Fruit fly (Drosophila melanogaster): ENCODE data around the gene CG3698.
A peak's percentile ranks its signal among the peaks of the same experiment; 100 is the strongest.

Gene CG3698

dm6 chr3L:20809088-20809999 lies 11.2 kb upstream of the CG3698 start, which contains the start of the genes CG3634 and HIPP1 (continued):
- no peak for TF ChIP-seq CG15696 (tag; optimal IDR thresholded peaks at IDR 0.05)
- TF ChIP-seq Rx (GFP tag; IDR thresholded peaks at IDR 0.05): no peak
- no peak for TF ChIP-seq crp (GFP tag; optimal IDR thresholded peaks at IDR 0.05)
- TF ChIP-seq CG5245 (GFP tag; optimal IDR thresholded peaks at IDR 0.05): no peak
- peak; percentile 67; the same call in 2 of the 3 replicates for TF ChIP-seq knrl (GFP tag; IDR thresholded peaks at IDR 0.05; ENCODE audit: partially characterized antibody)
- no peak for TF ChIP-seq PHDP (tag; optimal IDR thresholded peaks at IDR 0.05)
- TF ChIP-seq CG3065 (GFP tag; optimal IDR thresholded peaks at IDR 0.05): no peak
- no peak for TF ChIP-seq CG5953 (GFP tag; IDR thresholded peaks at IDR 0.05)
- peak; percentile 75 for TF ChIP-seq CG14710 (tag; optimal IDR thresholded peaks at IDR 0.05)
- TF ChIP-seq CG14441 (GFP tag; IDR thresholded peaks at IDR 0.05): no peak
- TF ChIP-seq pho (GFP tag; optimal IDR thresholded peaks at IDR 0.05): no peak
- no peak for TF ChIP-seq CG15601 (tag; optimal IDR thresholded peaks at IDR 0.05)
- TF ChIP-seq da (GFP tag; optimal IDR thresholded peaks at IDR 0.05): no peak
- no peak for TF ChIP-seq gcm (GFP tag; optimal IDR thresholded peaks at IDR 0.05)
- no peak for TF ChIP-seq CG8478 (optimal IDR thresholded peaks at IDR 0.05)
- no peak for TF ChIP-seq Kr (GFP tag; optimal IDR thresholded peaks at IDR 0.05)
- no peak for TF ChIP-seq CG17359 (tag; optimal IDR thresholded peaks at IDR 0.05)
- TF ChIP-seq mirr (GFP tag; optimal IDR thresholded peaks at IDR 0.05): no peak
- no peak for TF ChIP-seq slp2 (GFP tag; optimal IDR thresholded peaks at IDR 0.05)
- TF ChIP-seq CG2875 (GFP tag; optimal IDR thresholded peaks at IDR 0.05): no peak
- no peak for TF ChIP-seq sc (optimal IDR thresholded peaks at IDR 0.05)
- TF ChIP-seq sc (GFP tag; optimal IDR thresholded peaks at IDR 0.05): no peak
- peak; percentile 98 for TF ChIP-seq crol (GFP tag; IDR thresholded peaks at IDR 0.05)
- peak; percentile 97 for TF ChIP-seq phol (tag; optimal IDR thresholded peaks at IDR 0.05)
- TF ChIP-seq bowl (GFP tag; IDR thresholded peaks at IDR 0.05): no peak
- no peak for TF ChIP-seq dysf (GFP tag; IDR thresholded peaks at IDR 0.05)
- TF ChIP-seq CG9215 (GFP tag; IDR thresholded peaks at IDR 0.05): no peak
- no peak for TF ChIP-seq GATAe (GFP tag; conservative IDR thresholded peaks at IDR 0.05)
- TF ChIP-seq bcd (GFP tag; optimal IDR thresholded peaks at IDR 0.05): no peak
- TF ChIP-seq Tbp (GFP tag; optimal IDR thresholded peaks at IDR 0.05): no peak
- no peak for TF ChIP-seq h (optimal IDR thresholded peaks at IDR 0.05)
- peak; percentile 76 for TF ChIP-seq Nf-YC (tag; optimal IDR thresholded peaks at IDR 0.05)
- TF ChIP-seq CG7928 (GFP tag; optimal IDR thresholded peaks at IDR 0.05): no peak
- TF ChIP-seq CG2202 (tag; optimal IDR thresholded peaks at IDR 0.05): no peak
- no peak for TF ChIP-seq NFAT (GFP tag; IDR thresholded peaks at IDR 0.05)
- no peak for TF ChIP-seq HmgD (GFP tag; optimal IDR thresholded peaks at IDR 0.05)
- no peak for TF ChIP-seq wek (GFP tag; optimal IDR thresholded peaks at IDR 0.05)
- no peak for TF ChIP-seq disco-r (GFP tag; optimal IDR thresholded peaks at IDR 0.05)
- peak; percentile 9 for TF ChIP-seq Myb (GFP tag; optimal IDR thresholded peaks at IDR 0.05)
- no peak for TF ChIP-seq en (GFP tag; optimal IDR thresholded peaks at IDR 0.05)
- TF ChIP-seq jigr1 (GFP tag; IDR thresholded peaks at IDR 0.05): no peak
- no peak for TF ChIP-seq CG10979 (tag; optimal IDR thresholded peaks at IDR 0.05)
- TF ChIP-seq nom (GFP tag; optimal IDR thresholded peaks at IDR 0.05): no peak

Data from whole organism, embryonic.